Fruit fly (Drosophila melanogaster): Measurements from ENCODE around the gene bun.

DNA sequence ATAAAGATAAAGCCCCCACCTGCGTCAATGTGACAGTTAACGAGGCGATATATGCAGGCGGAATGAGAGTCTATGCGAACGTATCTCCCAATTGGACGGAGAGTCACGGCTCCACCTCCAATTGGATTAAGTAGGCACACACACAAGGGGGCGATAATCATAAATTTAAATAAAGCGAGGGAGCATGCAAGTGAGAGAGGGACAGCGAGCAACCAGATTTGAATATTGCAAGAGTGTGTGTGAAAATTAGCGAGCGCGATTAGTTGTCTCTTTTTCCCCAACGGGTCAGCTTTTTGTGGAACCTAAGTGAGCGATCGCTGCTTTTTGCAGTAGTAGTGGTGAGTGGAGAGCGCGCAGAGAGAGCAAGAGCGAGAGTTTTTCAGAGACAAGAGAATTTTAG, 40.4 kb upstream of the bun start:
- TF ChIP-seq CG9948 (tag; optimal IDR thresholded peaks at IDR 0.05), result no peak
- TF ChIP-seq CG10348 (GFP tag; IDR thresholded peaks at IDR 0.05), result no peak
